Worm (Caenorhabditis elegans): Measurements from ENCODE around the gene sms-1.

The sms-1 gene

DNA sequence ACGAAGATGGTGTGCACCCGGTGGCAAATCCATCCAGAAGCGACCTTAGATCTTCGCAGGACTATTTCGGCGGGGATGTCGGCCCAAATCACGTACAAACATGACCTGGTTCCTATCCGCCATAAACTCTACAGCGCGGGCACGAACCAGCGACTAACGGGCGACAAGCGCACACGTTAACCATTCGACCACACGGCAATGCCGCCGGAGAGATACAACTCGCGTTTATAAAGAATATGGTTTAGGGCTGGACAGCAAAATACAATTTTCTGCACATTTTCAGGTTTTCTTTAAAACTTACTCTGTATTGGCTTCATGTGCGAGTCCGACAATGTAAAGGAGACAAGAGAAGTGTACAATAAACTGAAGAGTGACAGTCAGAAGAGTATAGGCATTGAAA, 23.9 kb downstream of the sms-1 start (continued):
- TF ChIP-seq tbx-9 (tag; optimal IDR thresholded peaks at IDR 0.05; ENCODE audit: borderline replicate concordance) (peak; percentile 53), hmg-1.2 (GFP tag; IDR thresholded peaks at IDR 0.05) (peak; percentile 79), mes-4 (tag; optimal IDR thresholded peaks at IDR 0.05) (peak; percentile 87), let-607 (tag; optimal IDR thresholded peaks at IDR 0.05) (peak; percentile 56 to 66), rcor-1 (GFP tag; IDR thresholded peaks at IDR 0.05) (peak; percentile 86), nhr-27 (tag; optimal IDR thresholded peaks at IDR 0.05) (peak; percentile 82), lin-26 (GFP tag; IDR thresholded peaks at IDR 0.05) (peak; percentile 99), sdz-38 (tag; optimal IDR thresholded peaks at IDR 0.05) (peak; percentile 69), snpc-1.3 (tag; optimal IDR thresholded peaks at IDR 0.05; ENCODE audit: insufficient read depth) (peak; percentile 91)

DNA sequence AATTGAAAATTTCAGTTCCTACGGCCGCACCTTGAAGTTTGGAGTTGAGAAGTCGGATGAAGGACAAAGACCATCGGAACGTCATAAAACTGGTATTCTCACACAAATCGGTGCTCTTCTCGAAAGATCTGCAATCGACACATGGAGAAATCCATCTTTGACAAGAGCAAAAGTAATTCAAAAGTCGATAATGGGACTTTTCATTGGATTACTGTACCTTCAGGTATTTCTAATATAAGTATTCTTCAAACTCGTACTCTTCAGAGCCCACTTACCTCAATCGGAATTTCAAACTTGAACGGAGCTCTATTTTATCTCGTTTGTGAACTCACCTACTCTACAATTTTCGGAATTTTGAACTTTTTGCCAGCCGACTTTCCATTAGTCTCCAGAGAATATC, 26.0 kb downstream of the sms-1 start:
- TF ChIP-seq Y79H2A.3 (GFP tag; conservative IDR thresholded peaks at IDR 0.05) (no peak), somi-1 (GFP tag; optimal IDR thresholded peaks at IDR 0.05) (no peak), C17E4.6 (GFP tag; IDR thresholded peaks at IDR 0.05) (no peak), attf-5 (GFP tag; optimal IDR thresholded peaks at IDR 0.05) (no peak), gei-17 (GFP tag; optimal IDR thresholded peaks at IDR 0.05) (no peak), mcd-1 (GFP tag; IDR thresholded peaks at IDR 0.05) (no peak), D2030.7 (GFP tag; IDR thresholded peaks at IDR 0.05) (no peak)

DNA sequence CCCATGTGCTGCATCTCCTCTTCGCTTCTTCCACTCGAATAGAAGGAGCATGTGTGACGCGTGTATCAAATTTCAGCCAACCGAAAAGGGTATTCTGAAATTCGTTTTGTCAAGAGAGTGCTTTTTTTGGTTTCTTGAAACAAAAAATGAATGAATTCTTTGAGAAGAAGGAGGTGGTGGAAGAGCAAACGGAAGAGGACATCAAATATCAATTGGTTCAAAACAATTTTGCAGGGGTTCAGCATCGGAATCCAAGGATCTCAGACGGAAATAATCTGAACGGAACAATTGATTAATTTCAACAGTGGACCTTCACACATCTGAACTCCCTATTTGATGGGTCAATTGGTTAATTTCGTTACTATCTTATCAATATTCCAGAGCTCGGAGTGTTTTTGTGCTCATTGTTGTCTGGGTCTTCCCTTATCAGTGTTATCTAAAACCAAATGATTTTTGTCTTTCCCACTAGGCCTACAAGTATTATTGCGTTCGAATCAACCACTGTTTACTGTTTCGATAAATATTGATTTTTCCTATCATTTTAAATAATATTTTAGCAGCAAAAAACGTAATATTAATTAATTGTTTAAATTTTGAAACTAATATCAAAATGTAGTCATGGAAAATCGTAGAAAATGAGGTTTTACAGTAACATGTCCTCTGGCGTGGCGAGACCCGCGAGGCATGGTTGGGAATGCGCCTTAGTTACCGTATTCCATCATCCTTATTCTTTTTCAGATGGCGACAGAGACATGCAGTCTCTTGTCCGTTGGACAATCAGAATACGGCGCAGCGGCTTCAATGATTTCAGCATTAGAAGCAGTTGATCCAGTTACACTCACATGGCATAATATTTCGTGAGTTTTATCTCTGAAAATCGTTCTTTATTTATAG, 28.0 kb downstream of the sms-1 start, which contains the start of the genes C10C6.13 and wht-2:
TSS of gene C10C6.13 (minus strand) at position 51 of the 894 bp plus-strand sequence.
TSS of gene wht-2 (plus strand) at position 739 of the 894 bp plus-strand sequence.
- TF ChIP-seq nhr-80 (tag; optimal IDR thresholded peaks at IDR 0.05) (peak; percentile 29), T07F8.4 (tag; optimal IDR thresholded peaks at IDR 0.05) (no peak), gei-17 (GFP tag; optimal IDR thresholded peaks at IDR 0.05) (no peak), lsl-1 (GFP tag; optimal IDR thresholded peaks at IDR 0.05) (peak; percentile 86), xnd-1 (tag; optimal IDR thresholded peaks at IDR 0.05) (peak; percentile 71), efl-1 (GFP tag; optimal IDR thresholded peaks at IDR 0.05) (no peak), F22D6.2 (tag; optimal IDR thresholded peaks at IDR 0.05) (no peak), ztf-26 (tag; optimal IDR thresholded peaks at IDR 0.05) (no peak), nfya-1 (tag; optimal IDR thresholded peaks at IDR 0.05; ENCODE audit: borderline replicate concordance, insufficient read depth) (no peak), madf-6 (GFP tag; IDR thresholded peaks at IDR 0.05) (peak; percentile 71), F33H1.4 (GFP tag; IDR thresholded peaks at IDR 0.05) (peak; percentile 80), lag-1 (GFP tag; IDR thresholded peaks at IDR 0.05) (no peak), Y53G8AR.9 (GFP tag; conservative IDR thresholded peaks at IDR 0.05) (no peak), dox-1 (GFP tag; IDR thresholded peaks at IDR 0.05) (no peak)

DNA sequence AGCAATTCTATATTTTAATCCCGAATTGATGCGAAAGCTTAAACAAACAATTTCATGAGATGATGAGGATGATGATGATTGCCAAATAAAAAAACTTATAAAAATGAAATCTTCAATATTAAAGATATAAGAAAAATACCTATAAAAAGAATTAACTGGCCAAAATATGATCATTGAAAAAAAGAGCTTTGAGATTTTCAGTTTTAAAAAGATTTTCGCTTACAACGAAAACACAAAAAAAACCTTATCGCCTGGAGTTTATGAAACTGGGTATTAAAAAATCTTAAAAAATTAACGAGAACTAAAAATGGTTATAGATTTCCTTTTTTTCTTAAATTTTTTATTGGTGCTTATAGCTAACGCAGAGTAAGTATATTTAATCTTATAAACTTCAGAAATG, 30.6 kb downstream of the sms-1 start, which contains the start of gene C10C6.7:
TSS of gene C10C6.7 (minus strand) at position 101 of the 400 bp plus-strand sequence.
- TF ChIP-seq unc-62 (GFP tag; optimal IDR thresholded peaks at IDR 0.05) (no peak), ceh-58 (GFP tag; IDR thresholded peaks at IDR 0.05) (no peak), ztf-6 (GFP tag; IDR thresholded peaks at IDR 0.05) (no peak), lir-1 (GFP tag; conservative IDR thresholded peaks at IDR 0.05) (no peak), fkh-3 (tag; optimal IDR thresholded peaks at IDR 0.05) (no peak), attf-6 (GFP tag; IDR thresholded peaks at IDR 0.05) (no peak), efl-1 (GFP tag; optimal IDR thresholded peaks at IDR 0.05) (no peak), pbrm-1 (GFP tag; IDR thresholded peaks at IDR 0.05) (no peak)
